Worm (Caenorhabditis elegans): ENCODE measurements around the gene F13C5.5.
A peak's percentile ranks its signal among the peaks of the same experiment; 100 is the strongest.

ce11 chrX:593245-593733 lies 15.0 kb downstream of the F13C5.5 start:
- TF ChIP-seq pha-4 (tag; optimal IDR thresholded peaks at IDR 0.05) (peak; percentile 85), nhr-76 (tag; optimal IDR thresholded peaks at IDR 0.05) (no peak), unc-62 (GFP tag; optimal IDR thresholded peaks at IDR 0.05) (peak; percentile 69), nhr-12 (tag; optimal IDR thresholded peaks at IDR 0.05) (no peak), sptf-1 (tag; optimal IDR thresholded peaks at IDR 0.05) (peak; percentile 76), mep-1 (tag; optimal IDR thresholded peaks at IDR 0.05) (peak; percentile 56), ceh-39 (tag; optimal IDR thresholded peaks at IDR 0.05) (no peak), nhr-28 (tag; optimal IDR thresholded peaks at IDR 0.05) (no peak), blmp-1 (tag; optimal IDR thresholded peaks at IDR 0.05) (no peak), flh-1 (GFP tag; optimal IDR thresholded peaks at IDR 0.05) (no peak), elt-1 (tag; optimal IDR thresholded peaks at IDR 0.05; ENCODE audit: borderline replicate concordance, insufficient read depth) (peak; percentile 63), M03D4.4 (tag; optimal IDR thresholded peaks at IDR 0.05) (peak; percentile 58), bed-3 (GFP tag; optimal IDR thresholded peaks at IDR 0.05) (no peak), ztf-11 (tag; optimal IDR thresholded peaks at IDR 0.05) (peak; percentile 84)

Measured in whole organism, mixed stage, embryonic.